Fruit fly (Drosophila melanogaster): Measurements from ENCODE around the gene TTLL1B.

The TTLL1B gene

dm6 chr3L:4690698-4691097, 42.6 kb downstream of the TTLL1B start (continued):
- TF ChIP-seq H15 (GFP tag; IDR thresholded peaks at IDR 0.05) (no peak), usp (GFP tag; optimal IDR thresholded peaks at IDR 0.05) (no peak), CrebB (tag; optimal IDR thresholded peaks at IDR 0.05) (no peak), CG1832 (GFP tag; optimal IDR thresholded peaks at IDR 0.05) (no peak), CG2202 (tag; optimal IDR thresholded peaks at IDR 0.05) (no peak), CoRest (tag; optimal IDR thresholded peaks at IDR 0.05) (peak; percentile 19), Xrp1 (GFP tag; IDR thresholded peaks at IDR 0.05) (peak; percentile 60; the same call in 1 of the 2 replicates), Dip3 (GFP tag; optimal IDR thresholded peaks at IDR 0.05) (no peak), CG6813 (GFP tag; optimal IDR thresholded peaks at IDR 0.05) (no peak), CG11723 (GFP tag; optimal IDR thresholded peaks at IDR 0.05) (no peak), CG7786 (GFP tag; optimal IDR thresholded peaks at IDR 0.05) (no peak), CG31441 (GFP tag; IDR thresholded peaks at IDR 0.05) (peak; percentile 17; the same call in 1 of the 2 replicates), tgo (GFP tag; IDR thresholded peaks at IDR 0.05) (peak; percentile 52; the same call in 2 of the 3 replicates), scrt (GFP tag; optimal IDR thresholded peaks at IDR 0.05) (no peak), tna (GFP tag; IDR thresholded peaks at IDR 0.05; ENCODE audit: partially characterized antibody) (no peak), CG8478 (optimal IDR thresholded peaks at IDR 0.05) (no peak), CG4617 (GFP tag; optimal IDR thresholded peaks at IDR 0.05; ENCODE audit: borderline replicate concordance) (no peak), CG12071 (GFP tag; optimal IDR thresholded peaks at IDR 0.05) (no peak), Meics (GFP tag; optimal IDR thresholded peaks at IDR 0.05) (no peak), Pdp1 (GFP tag; optimal IDR thresholded peaks at IDR 0.05) (peak in 1 of 2 experiments; percentile 90), Side (GFP tag; optimal IDR thresholded peaks at IDR 0.05) (no peak), ap (GFP tag; IDR thresholded peaks at IDR 0.05) (no peak), CG4404 (GFP tag; IDR thresholded peaks at IDR 0.05) (no peak), jing (GFP tag; optimal IDR thresholded peaks at IDR 0.05) (no peak), Ets65A (GFP tag) (peak; percentile 23), aop (GFP tag; IDR thresholded peaks at IDR 0.05) (no peak), pros (GFP tag; optimal IDR thresholded peaks at IDR 0.05) (no peak), CG13287 (GFP tag; IDR thresholded peaks at IDR 0.05; ENCODE audit: partially characterized antibody) (peak; percentile 57; the same call in 1 of the 2 replicates), bsh (GFP tag; optimal IDR thresholded peaks at IDR 0.05) (peak in 1 of 2 experiments; percentile 44), vvl (GFP tag; IDR thresholded peaks at IDR 0.05) (peak; percentile 71), stc (GFP tag; IDR thresholded peaks at IDR 0.05) (no peak), CG43689 (GFP tag; IDR thresholded peaks at IDR 0.05) (0 out of 2 replicates have a peak, but pooled peaks have one; percentile 36), gce (GFP tag; IDR thresholded peaks at IDR 0.05) (no peak), fd3F (GFP tag; optimal IDR thresholded peaks at IDR 0.05) (no peak), CG8765 (GFP tag; IDR thresholded peaks at IDR 0.05) (no peak), tin (GFP tag; optimal IDR thresholded peaks at IDR 0.05) (no peak), lmd (GFP tag; IDR thresholded peaks at IDR 0.05) (peak; percentile 47; the same call in 1 of the 2 replicates), CG1603 (tag; optimal IDR thresholded peaks at IDR 0.05) (peak; percentile 37), ind (GFP tag; optimal IDR thresholded peaks at IDR 0.05) (no peak), chm (GFP tag; IDR thresholded peaks at IDR 0.05) (no peak), CG6254 (GFP tag; optimal IDR thresholded peaks at IDR 0.05) (no peak), Mad (GFP tag; optimal IDR thresholded peaks at IDR 0.05) (no peak), H2.0 (GFP tag; IDR thresholded peaks at IDR 0.05) (0 out of 2 replicates have a peak, but pooled peaks have one; percentile 32), salm (tag; optimal IDR thresholded peaks at IDR 0.05) (no peak), CG7839 (tag; optimal IDR thresholded peaks at IDR 0.05) (peak; percentile 44), CG4820 (GFP tag; optimal IDR thresholded peaks at IDR 0.05) (no peak), CG1792 (GFP tag; optimal IDR thresholded peaks at IDR 0.05) (no peak), Fer3 (tag; optimal IDR thresholded peaks at IDR 0.05) (no peak), CG15269 (tag; optimal IDR thresholded peaks at IDR 0.05) (peak; percentile 35), CG30403 (GFP tag; optimal IDR thresholded peaks at IDR 0.05) (peak; percentile 27), CG6272 (GFP tag; IDR thresholded peaks at IDR 0.05) (no peak), ems (GFP tag; optimal IDR thresholded peaks at IDR 0.05) (no peak)

All from whole organism, embryonic.